Worm (Caenorhabditis elegans): ENCODE measurements around the gene nhr-47.

ce11 chrV:5513630-5514378, 8.8 kb downstream of the nhr-47 start, which contains the start of the genes hpo-15 and mms-19:
- no peak for TF ChIP-seq nhr-90 (tag; optimal IDR thresholded peaks at IDR 0.05)
- TF ChIP-seq dpl-1 (GFP tag; optimal IDR thresholded peaks at IDR 0.05) = no peak
- TF ChIP-seq unc-62 (GFP tag; optimal IDR thresholded peaks at IDR 0.05) = no peak
- TF ChIP-seq ets-4 (GFP tag; optimal IDR thresholded peaks at IDR 0.05) = no peak
- TF ChIP-seq F49E8.2 (tag; optimal IDR thresholded peaks at IDR 0.05; ENCODE audit: insufficient read depth) = no peak
- no peak for TF ChIP-seq lsy-27 (tag; optimal IDR thresholded peaks at IDR 0.05; ENCODE audit: borderline replicate concordance, insufficient read depth)
- no peak for TF ChIP-seq ama-1 (optimal IDR thresholded peaks at IDR 0.05)
- no peak for TF ChIP-seq ama-1 (GFP tag; optimal IDR thresholded peaks at IDR 0.05)
- TF ChIP-seq gei-17 (GFP tag; optimal IDR thresholded peaks at IDR 0.05) = no peak
- TF ChIP-seq ztf-26 (tag; optimal IDR thresholded peaks at IDR 0.05) = no peak
- no peak for TF ChIP-seq fkh-3 (tag; optimal IDR thresholded peaks at IDR 0.05)
- no peak for TF ChIP-seq nfya-2 (GFP tag; IDR thresholded peaks at IDR 0.05)
